Comparison of ENCODE assay signal across 2 fruit fly cellular contexts in genomic region chrX:6278879-6279628, dm6.
A peak's percentile ranks its signal among the peaks of the same experiment; 100 is the strongest.
TF ChIP-seq lines count a peak whose summit lies in the region.

No protein-coding gene starts in this region.

TF ChIP-seq in whole organism, embryonic, 481 proteins besides CTCF, POLR2A, EP300 and RAD21 (continued from another document and continues in another):
- TF ChIP-seq unpg (GFP tag; optimal IDR thresholded peaks at IDR 0.05; lab: Kevin White, UChicago) (no peak), CG42726 (GFP tag; IDR thresholded peaks at IDR 0.05; lab: Robert Waterston, UW; ENCODE audit: partially characterized antibody) (peak; percentile 49), sna (GFP tag; IDR thresholded peaks at IDR 0.05; lab: Robert Waterston, UW; ENCODE audit: partially characterized antibody) (no peak), prd (optimal IDR thresholded peaks at IDR 0.05; lab: Kevin White, UChicago) (no peak), prd (GFP tag; IDR thresholded peaks at IDR 0.05; lab: Robert Waterston, UW) (no peak), sob (GFP tag; IDR thresholded peaks at IDR 0.05; lab: Robert Waterston, UW) (0 out of 2 replicates have a peak, but pooled peaks have one; percentile 22), rib (GFP tag; IDR thresholded peaks at IDR 0.05; lab: Robert Waterston, UW) (no peak), Lhr (GFP tag; optimal IDR thresholded peaks at IDR 0.05; lab: Kevin White, UChicago) (no peak), Sry-δ (GFP tag; optimal IDR thresholded peaks at IDR 0.05; lab: Kevin White, UChicago) (peak; percentile 25), CG9215 (GFP tag; IDR thresholded peaks at IDR 0.05; lab: Robert Waterston, UW) (no peak), CG8290 (GFP tag; optimal IDR thresholded peaks at IDR 0.05; lab: Kevin White, UChicago) (no peak), CG8290 (tag; optimal IDR thresholded peaks at IDR 0.05; lab: Kevin White, UChicago) (peak; percentile 34 to 47), gro (GFP tag; optimal IDR thresholded peaks at IDR 0.05; lab: Kevin White, UChicago) (peak; percentile 38), corto (GFP tag; optimal IDR thresholded peaks at IDR 0.05; lab: Kevin White, UChicago) (no peak), pho (GFP tag; optimal IDR thresholded peaks at IDR 0.05; lab: Kevin White, UChicago) (peak; percentile 30), CG10979 (tag; optimal IDR thresholded peaks at IDR 0.05; lab: Kevin White, UChicago) (no peak), ind (GFP tag; optimal IDR thresholded peaks at IDR 0.05; lab: Kevin White, UChicago) (no peak), inv (GFP tag; IDR thresholded peaks at IDR 0.05; lab: Robert Waterston, UW; ENCODE audit: partially characterized antibody) (peak; percentile 18; the same call in 1 of the 2 replicates), CG8089 (GFP tag; optimal IDR thresholded peaks at IDR 0.05; lab: Kevin White, UChicago) (no peak), CG2116 (GFP tag; optimal IDR thresholded peaks at IDR 0.05; lab: Kevin White, UChicago) (no peak), wor (GFP tag; IDR thresholded peaks at IDR 0.05; lab: Robert Waterston, UW) (no peak), MBD-R2 (GFP tag; IDR thresholded peaks at IDR 0.05; lab: Robert Waterston, UW) (no peak), CG14441 (GFP tag; IDR thresholded peaks at IDR 0.05; lab: Robert Waterston, UW) (no peak), odd (GFP tag; optimal IDR thresholded peaks at IDR 0.05; lab: Kevin White, UChicago) (no peak), Scr (GFP tag; IDR thresholded peaks at IDR 0.05; lab: Robert Waterston, UW; ENCODE audit: partially characterized antibody) (0 out of 2 replicates have a peak, but pooled peaks have one; percentile 38), Optix (GFP tag; IDR thresholded peaks at IDR 0.05; lab: Robert Waterston, UW) (no peak), ase (GFP tag; IDR thresholded peaks at IDR 0.05; lab: Robert Waterston, UW) (no peak), Antp (GFP tag; optimal IDR thresholded peaks at IDR 0.05; lab: Kevin White, UChicago) (no peak), CG3726 (GFP tag; IDR thresholded peaks at IDR 0.05; lab: Robert Waterston, UW) (no peak), CG10321 (GFP tag; IDR thresholded peaks at IDR 0.05; lab: Robert Waterston, UW) (peak; percentile 78), CG11085 (GFP tag; IDR thresholded peaks at IDR 0.05; lab: Robert Waterston, UW) (no peak), HmgZ (tag; optimal IDR thresholded peaks at IDR 0.05; lab: Kevin White, UChicago) (no peak), CG33213 (GFP tag; optimal IDR thresholded peaks at IDR 0.05; lab: Kevin White, UChicago) (peak; percentile 38), E2f1 (GFP tag; IDR thresholded peaks at IDR 0.05; lab: Robert Waterston, UW) (no peak), usp (GFP tag; optimal IDR thresholded peaks at IDR 0.05; lab: Kevin White, UChicago) (no peak), zen2 (GFP tag; IDR thresholded peaks at IDR 0.05; lab: Robert Waterston, UW; ENCODE audit: partially characterized antibody) (no peak), CG32767 (GFP tag; IDR thresholded peaks at IDR 0.05; lab: Robert Waterston, UW) (no peak), CG8924 (tag; optimal IDR thresholded peaks at IDR 0.05; lab: Kevin White, UChicago) (peak; percentile 26), CG2120 (GFP tag; optimal IDR thresholded peaks at IDR 0.05; lab: Kevin White, UChicago) (no peak), exex (tag; optimal IDR thresholded peaks at IDR 0.05; lab: Kevin White, UChicago) (no peak), Hr39 (optimal IDR thresholded peaks at IDR 0.05; lab: Kevin White, UChicago) (no peak), B-H2 (GFP tag; optimal IDR thresholded peaks at IDR 0.05; lab: Kevin White, UChicago) (no peak), tup (GFP tag; optimal IDR thresholded peaks at IDR 0.05; lab: Kevin White, UChicago) (no peak), da (GFP tag; optimal IDR thresholded peaks at IDR 0.05; lab: Kevin White, UChicago) (no peak), CG7745 (tag; optimal IDR thresholded peaks at IDR 0.05; lab: Kevin White, UChicago) (no peak), al (GFP tag; IDR thresholded peaks at IDR 0.05; lab: Robert Waterston, UW) (no peak), CG9609 (GFP tag; optimal IDR thresholded peaks at IDR 0.05; lab: Kevin White, UChicago) (no peak), Trl (optimal IDR thresholded peaks at IDR 0.05; lab: Kevin White, UChicago) (peak; percentile 68 to 82), Trl (GFP tag; optimal IDR thresholded peaks at IDR 0.05; lab: Kevin White, UChicago) (peak; percentile 43), TFAM (GFP tag; optimal IDR thresholded peaks at IDR 0.05; lab: Kevin White, UChicago) (no peak), CG11723 (GFP tag; optimal IDR thresholded peaks at IDR 0.05; lab: Kevin White, UChicago) (no peak), Oli (tag; optimal IDR thresholded peaks at IDR 0.05; lab: Kevin White, UChicago) (no peak), sens (GFP tag; lab: Kevin White, UChicago) (peak; percentile 87), CG14965 (GFP tag; optimal IDR thresholded peaks at IDR 0.05; lab: Kevin White, UChicago; ENCODE audit: borderline replicate concordance) (no peak), Drgx (GFP tag; IDR thresholded peaks at IDR 0.05; lab: Robert Waterston, UW) (no peak), CG10366 (GFP tag; IDR thresholded peaks at IDR 0.05; lab: Robert Waterston, UW) (no peak), salm (tag; optimal IDR thresholded peaks at IDR 0.05; lab: Kevin White, UChicago) (no peak), dan (GFP tag; IDR thresholded peaks at IDR 0.05; lab: Robert Waterston, UW) (no peak), CG18011 (GFP tag; optimal IDR thresholded peaks at IDR 0.05; lab: Kevin White, UChicago) (no peak), bab2 (GFP tag; optimal IDR thresholded peaks at IDR 0.05; lab: Kevin White, UChicago) (no peak), CG11695 (GFP tag; IDR thresholded peaks at IDR 0.05; lab: Robert Waterston, UW) (no peak), gfzf (GFP tag; optimal IDR thresholded peaks at IDR 0.05; lab: Kevin White, UChicago) (peak; percentile 32), Sox102F (GFP tag; optimal IDR thresholded peaks at IDR 0.05; lab: Kevin White, UChicago) (no peak), Six4 (GFP tag; optimal IDR thresholded peaks at IDR 0.05; lab: Kevin White, UChicago) (no peak), Eip74EF (GFP tag; optimal IDR thresholded peaks at IDR 0.05; lab: Kevin White, UChicago) (no peak), CG3847 (GFP tag; IDR thresholded peaks at IDR 0.05; lab: Robert Waterston, UW) (no peak), CG9876 (GFP tag; optimal IDR thresholded peaks at IDR 0.05; lab: Kevin White, UChicago) (no peak), Dek (tag; optimal IDR thresholded peaks at IDR 0.05; lab: Kevin White, UChicago) (peak; percentile 11), yki (optimal IDR thresholded peaks at IDR 0.05; lab: Kevin White, UChicago) (no peak)

TF ChIP-seq in whole organism, prepupa, 60 proteins besides CTCF, POLR2A, EP300 and RAD21 (continued from another document):
- TF ChIP-seq esn (GFP tag; optimal IDR thresholded peaks at IDR 0.05; lab: Kevin White, UChicago) (peak; percentile 45), CG3919 (GFP tag; optimal IDR thresholded peaks at IDR 0.05; lab: Kevin White, UChicago) (peak; percentile 40), Eip78C (GFP tag; lab: Kevin White, UChicago) (peak; percentile 72), dsx (GFP tag; optimal IDR thresholded peaks at IDR 0.05; lab: Kevin White, UChicago; ENCODE audit: poor library complexity, severe bottlenecking) (peak; percentile 10), Met (GFP tag; optimal IDR thresholded peaks at IDR 0.05; lab: Kevin White, UChicago) (peak; percentile 34), acj6 (GFP tag; optimal IDR thresholded peaks at IDR 0.05; lab: Kevin White, UChicago) (no peak), Hr4 (GFP tag; optimal IDR thresholded peaks at IDR 0.05; lab: Kevin White, UChicago) (no peak)
